6 fruit fly cellular contexts compared by ENCODE assay signal in the genomic region with DNA sequence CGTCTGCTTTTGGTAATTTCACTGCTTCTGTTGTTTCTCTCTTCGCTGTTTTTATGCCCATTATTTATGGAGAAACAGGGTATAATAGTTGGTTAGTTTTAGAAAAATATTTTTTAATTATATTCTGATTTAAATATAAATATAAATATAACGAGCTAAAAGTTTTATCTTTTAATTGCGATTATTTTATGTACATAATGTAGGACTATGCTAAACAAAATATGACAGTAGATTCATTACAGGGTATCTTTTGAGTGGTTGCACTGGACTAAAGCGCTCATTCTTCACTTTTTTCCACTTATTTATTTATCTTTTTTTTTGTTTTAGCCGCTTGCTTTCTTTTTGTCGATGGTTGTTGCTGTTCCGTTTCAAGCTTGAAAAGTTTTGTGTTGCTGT.
TF ChIP-seq lines count a peak whose summit lies in the region.

No protein-coding gene starts in this region.

- no peak for TF ChIP-seq CTCF in whole organism, embryonic (GFP tag; optimal IDR thresholded peaks at IDR 0.05; lab: Kevin White, UChicago)

TF ChIP-seq in whole organism, 6 proteins besides CTCF, POLR2A, EP300 and RAD21:
- TF ChIP-seq pan (optimal IDR thresholded peaks at IDR 0.05; lab: Kevin White, UChicago): peak; percentile 69
- no peak for TF ChIP-seq Dll (optimal IDR thresholded peaks at IDR 0.05; lab: Kevin White, UChicago)
- TF ChIP-seq CG8478 (optimal IDR thresholded peaks at IDR 0.05; lab: Kevin White, UChicago): no peak

TF ChIP-seq in whole organism, adult, 20 proteins besides CTCF, POLR2A, EP300 and RAD21:
- peak; percentile 65 for TF ChIP-seq CG7101 (tag; optimal IDR thresholded peaks at IDR 0.05; lab: Kevin White, UChicago)
- peak; percentile 68 for TF ChIP-seq CG14711 (tag; optimal IDR thresholded peaks at IDR 0.05; lab: Kevin White, UChicago)
- no peak for TF ChIP-seq Mnt (GFP tag; optimal IDR thresholded peaks at IDR 0.05; lab: Kevin White, UChicago)
- no peak for TF ChIP-seq CG1620 (GFP tag; optimal IDR thresholded peaks at IDR 0.05; lab: Kevin White, UChicago)
- peak; percentile 42 for TF ChIP-seq CG33017 (tag; optimal IDR thresholded peaks at IDR 0.05; lab: Kevin White, UChicago)
- no peak for TF ChIP-seq toe (GFP tag; optimal IDR thresholded peaks at IDR 0.05; lab: Kevin White, UChicago)
- no peak for TF ChIP-seq ovo (GFP tag; optimal IDR thresholded peaks at IDR 0.05; lab: Kevin White, UChicago)
- peak; percentile 92 for TF ChIP-seq bab1 (GFP tag; optimal IDR thresholded peaks at IDR 0.05; lab: Kevin White, UChicago)
- no peak for TF ChIP-seq CG11617 (GFP tag; optimal IDR thresholded peaks at IDR 0.05; lab: Kevin White, UChicago)
- no peak for TF ChIP-seq CG5204 (GFP tag; optimal IDR thresholded peaks at IDR 0.05; lab: Kevin White, UChicago)
- TF ChIP-seq pad (GFP tag; optimal IDR thresholded peaks at IDR 0.05; lab: Kevin White, UChicago): no peak
- TF ChIP-seq tj (GFP tag; optimal IDR thresholded peaks at IDR 0.05; lab: Kevin White, UChicago): peak; percentile 69
- TF ChIP-seq CG12768 (GFP tag; optimal IDR thresholded peaks at IDR 0.05; lab: Kevin White, UChicago): no peak
- no peak for TF ChIP-seq cic (GFP tag; optimal IDR thresholded peaks at IDR 0.05; lab: Kevin White, UChicago)
- no peak for TF ChIP-seq CG7045 (GFP tag; optimal IDR thresholded peaks at IDR 0.05; lab: Kevin White, UChicago)

TF ChIP-seq in whole organism, embryonic, 481 proteins besides CTCF, POLR2A, EP300 and RAD21 (continues in another document):
- TF ChIP-seq CG4360 (GFP tag; IDR thresholded peaks at IDR 0.05; lab: Robert Waterston, UW) (no peak), Atf3 (GFP tag; optimal IDR thresholded peaks at IDR 0.05; lab: Kevin White, UChicago) (no peak), CG10274 (GFP tag; optimal IDR thresholded peaks at IDR 0.05; lab: Kevin White, UChicago) (no peak), CG11560 (tag; IDR thresholded peaks at IDR 0.05; lab: Robert Waterston, UW) (no peak), CG7786 (GFP tag; optimal IDR thresholded peaks at IDR 0.05; lab: Kevin White, UChicago) (no peak), Mes4 (GFP tag; optimal IDR thresholded peaks at IDR 0.05; lab: Kevin White, UChicago) (no peak), CG12769 (tag; optimal IDR thresholded peaks at IDR 0.05; lab: Kevin White, UChicago) (no peak), stwl (tag; optimal IDR thresholded peaks at IDR 0.05; lab: Kevin White, UChicago) (no peak), phol (tag; optimal IDR thresholded peaks at IDR 0.05; lab: Kevin White, UChicago) (peak; percentile 53), CG3726 (GFP tag; IDR thresholded peaks at IDR 0.05; lab: Robert Waterston, UW) (no peak), CG9215 (GFP tag; IDR thresholded peaks at IDR 0.05; lab: Robert Waterston, UW) (no peak), gro (GFP tag; optimal IDR thresholded peaks at IDR 0.05; lab: Kevin White, UChicago) (no peak), Sin3A (optimal IDR thresholded peaks at IDR 0.05; lab: Kevin White, UChicago) (no peak), CG2199 (GFP tag; IDR thresholded peaks at IDR 0.05; lab: Robert Waterston, UW) (no peak), Doc3 (GFP tag; IDR thresholded peaks at IDR 0.05; lab: Robert Waterston, UW; ENCODE audit: partially characterized antibody) (no peak), al (GFP tag; IDR thresholded peaks at IDR 0.05; lab: Robert Waterston, UW) (no peak), CG4328 (GFP tag; optimal IDR thresholded peaks at IDR 0.05; lab: Kevin White, UChicago) (no peak), CG2678 (tag; optimal IDR thresholded peaks at IDR 0.05; lab: Kevin White, UChicago) (peak; percentile 69)

TF ChIP-seq in whole organism, prepupa, 60 proteins besides CTCF, POLR2A, EP300 and RAD21 (continues in another document):
- TF ChIP-seq fkh (GFP tag; optimal IDR thresholded peaks at IDR 0.05; lab: Kevin White, UChicago) (no peak), CG31627 (GFP tag; optimal IDR thresholded peaks at IDR 0.05; lab: Kevin White, UChicago) (peak; percentile 48), net (GFP tag; optimal IDR thresholded peaks at IDR 0.05; lab: Kevin White, UChicago) (peak; percentile 65), Gug (GFP tag; IDR thresholded peaks at IDR 0.05; lab: Robert Waterston, UW) (no peak), Hr4 (GFP tag; optimal IDR thresholded peaks at IDR 0.05; lab: Kevin White, UChicago) (peak; percentile 69), cyc (GFP tag; optimal IDR thresholded peaks at IDR 0.05; lab: Kevin White, UChicago) (peak; percentile 37), Sox15 (GFP tag; optimal IDR thresholded peaks at IDR 0.05; lab: Kevin White, UChicago) (peak; percentile 67), salr (GFP tag; optimal IDR thresholded peaks at IDR 0.05; lab: Kevin White, UChicago) (peak in 1 of 2 experiments; percentile 64), Eip75B (GFP tag; optimal IDR thresholded peaks at IDR 0.05; lab: Kevin White, UChicago) (peak; percentile 34), CG6276 (GFP tag; optimal IDR thresholded peaks at IDR 0.05; lab: Kevin White, UChicago) (peak; percentile 36), pdm3 (GFP tag; optimal IDR thresholded peaks at IDR 0.05; lab: Kevin White, UChicago) (peak; percentile 64), dsx (GFP tag; optimal IDR thresholded peaks at IDR 0.05; lab: Kevin White, UChicago; ENCODE audit: poor library complexity, severe bottlenecking) (peak; percentile 45), achi (GFP tag; optimal IDR thresholded peaks at IDR 0.05; lab: Kevin White, UChicago) (peak; percentile 81), CG6792 (GFP tag; optimal IDR thresholded peaks at IDR 0.05; lab: Kevin White, UChicago) (peak; percentile 70), CG34406 (GFP tag; optimal IDR thresholded peaks at IDR 0.05; lab: Kevin White, UChicago) (peak; percentile 81), CG8119 (GFP tag; IDR thresholded peaks at IDR 0.05; lab: Robert Waterston, UW) (peak; percentile 80), CG15336 (GFP tag; IDR thresholded peaks at IDR 0.05; lab: Robert Waterston, UW) (peak; percentile 82), CG11294 (GFP tag; IDR thresholded peaks at IDR 0.05; lab: Robert Waterston, UW) (peak; percentile 33; the same call in 1 of the 2 replicates)

TF ChIP-seq in whole organism, pupa, 21 proteins besides CTCF, POLR2A, EP300 and RAD21 (continues in another document):
- TF ChIP-seq CG8159 (tag; optimal IDR thresholded peaks at IDR 0.05; lab: Kevin White, UChicago) (peak; percentile 72), CG17806 (tag; optimal IDR thresholded peaks at IDR 0.05; lab: Kevin White, UChicago) (peak; percentile 32), Pif1A (GFP tag; optimal IDR thresholded peaks at IDR 0.05; lab: Kevin White, UChicago) (peak; percentile 48), CG9948 (tag; optimal IDR thresholded peaks at IDR 0.05; lab: Kevin White, UChicago) (peak; percentile 38), CG8301 (tag; optimal IDR thresholded peaks at IDR 0.05; lab: Kevin White, UChicago) (peak; percentile 32), rn (GFP tag; IDR thresholded peaks at IDR 0.05; lab: Robert Waterston, UW) (peak; percentile 50), fd96Ca (GFP tag; IDR thresholded peaks at IDR 0.05; lab: Robert Waterston, UW) (no peak), EcR (GFP tag; optimal IDR thresholded peaks at IDR 0.05; lab: Kevin White, UChicago) (no peak), gl (tag; optimal IDR thresholded peaks at IDR 0.05; lab: Kevin White, UChicago) (no peak), CG34367 (tag; optimal IDR thresholded peaks at IDR 0.05; lab: Kevin White, UChicago) (peak; percentile 16), CG4496 (GFP tag; IDR thresholded peaks at IDR 0.05; lab: Robert Waterston, UW) (peak; percentile 41; the same call in 2 of the 3 replicates), Snoo (tag; optimal IDR thresholded peaks at IDR 0.05; lab: Kevin White, UChicago) (peak; percentile 71), CG13204 (GFP tag; optimal IDR thresholded peaks at IDR 0.05; lab: Kevin White, UChicago) (no peak), D1 (tag; optimal IDR thresholded peaks at IDR 0.05; lab: Kevin White, UChicago) (peak; percentile 41), CG14655 (GFP tag; optimal IDR thresholded peaks at IDR 0.05; lab: Kevin White, UChicago) (peak; percentile 38), CG10348 (GFP tag; IDR thresholded peaks at IDR 0.05; lab: Robert Waterston, UW) (no peak), CG12605 (GFP tag; IDR thresholded peaks at IDR 0.05; lab: Robert Waterston, UW) (no peak), CG32121 (GFP tag; IDR thresholded peaks at IDR 0.05; lab: Robert Waterston, UW) (peak; percentile 73), Ets98B (GFP tag; IDR thresholded peaks at IDR 0.05; lab: Robert Waterston, UW) (peak; percentile 51; the same call in 1 of the 2 replicates), Pif1B (GFP tag; optimal IDR thresholded peaks at IDR 0.05; lab: Kevin White, UChicago) (peak; percentile 69)

TF ChIP-seq in whole organism, wandering third instar larva, 38 proteins besides CTCF, POLR2A, EP300 and RAD21 (continues in another document):
- TF ChIP-seq jim (GFP tag; optimal IDR thresholded peaks at IDR 0.05; lab: Kevin White, UChicago) (no peak), Abd-B (GFP tag; optimal IDR thresholded peaks at IDR 0.05; lab: Kevin White, UChicago) (no peak), dmrt93B (GFP tag; optimal IDR thresholded peaks at IDR 0.05; lab: Kevin White, UChicago) (peak; percentile 19), br (GFP tag; optimal IDR thresholded peaks at IDR 0.05; lab: Kevin White, UChicago) (no peak), Sp1 (GFP tag; optimal IDR thresholded peaks at IDR 0.05; lab: Kevin White, UChicago) (peak; percentile 64), woc (GFP tag; optimal IDR thresholded peaks at IDR 0.05; lab: Kevin White, UChicago) (no peak), Mio (GFP tag; optimal IDR thresholded peaks at IDR 0.05; lab: Kevin White, UChicago) (no peak), Dfd (GFP tag; optimal IDR thresholded peaks at IDR 0.05; lab: Kevin White, UChicago) (no peak), Hr78 (GFP tag; optimal IDR thresholded peaks at IDR 0.05; lab: Kevin White, UChicago) (no peak), Rel (GFP tag; optimal IDR thresholded peaks at IDR 0.05; lab: Kevin White, UChicago) (no peak), Rel (tag; optimal IDR thresholded peaks at IDR 0.05; lab: Kevin White, UChicago) (no peak), tai (GFP tag; optimal IDR thresholded peaks at IDR 0.05; lab: Kevin White, UChicago) (no peak), fru (GFP tag; optimal IDR thresholded peaks at IDR 0.05; lab: Kevin White, UChicago) (peak; percentile 52), foxo (GFP tag; optimal IDR thresholded peaks at IDR 0.05; lab: Kevin White, UChicago) (peak in 1 of 2 experiments; percentile 68), Vsx2 (GFP tag; optimal IDR thresholded peaks at IDR 0.05; lab: Kevin White, UChicago; ENCODE audit: partially characterized antibody) (no peak), sv (GFP tag; optimal IDR thresholded peaks at IDR 0.05; lab: Kevin White, UChicago) (no peak), Dif (GFP tag; optimal IDR thresholded peaks at IDR 0.05; lab: Kevin White, UChicago; ENCODE audit: partially characterized antibody) (no peak), Jra (GFP tag; optimal IDR thresholded peaks at IDR 0.05; lab: Kevin White, UChicago) (no peak), CG9705 (GFP tag; optimal IDR thresholded peaks at IDR 0.05; lab: Kevin White, UChicago) (no peak), lola (GFP tag; optimal IDR thresholded peaks at IDR 0.05; lab: Kevin White, UChicago) (no peak), OdsH (GFP tag; optimal IDR thresholded peaks at IDR 0.05; lab: Kevin White, UChicago) (peak; percentile 53), Hr83 (GFP tag; optimal IDR thresholded peaks at IDR 0.05; lab: Kevin White, UChicago; ENCODE audit: poor library complexity, severe bottlenecking) (no peak)
